Fruit fly (Drosophila melanogaster) whole organism, wandering third instar larva: ENCODE results near the gene Prosalpha6.
A peak's percentile ranks its signal among the peaks of the same experiment; 100 is the strongest.

ENCODE experiments used
- Abd-B ChIP-seq: fragments of >200 bp; optimal IDR thresholded peaks from 2 replicates; lab custom pipeline; 2017; ENCODE audit warnings: missing biosample characterization, missing genetic modification characterization
- CG32264 ChIP-seq: fragments of 200-800 bp; sonication (Bioruptor generic); optimal IDR thresholded peaks from 2 replicates; lab custom pipeline; 2016; ENCODE audit warnings: missing biosample characterization, missing genetic modification characterization
- CG9705 ChIP-seq: fragments of 200-800 bp; sonication (Bioruptor generic); optimal IDR thresholded peaks from 2 replicates; lab custom pipeline; 2018; ENCODE audit warnings: missing biosample characterization, mild to moderate bottlenecking, missing genetic modification characterization
- CrebA ChIP-seq: fragments of 200-800 bp; sonication (Bioruptor generic); optimal IDR thresholded peaks from 2 replicates; lab custom pipeline; 2016; ENCODE audit warnings: missing biosample characterization, mild to moderate bottlenecking, missing genetic modification characterization, borderline replicate concordance
- Dfd ChIP-seq: fragments of >200 bp; optimal IDR thresholded peaks from 2 replicates; lab custom pipeline; 2017; ENCODE audit warnings: missing biosample characterization, missing genetic modification characterization
- Dif ChIP-seq: fragments of 200-275, 200-300 bp; sonication (Bioruptor generic); optimal IDR thresholded peaks from 2 replicates; lab custom pipeline; 2018; ENCODE audit warnings: missing biosample characterization, missing genetic modification characterization; ENCODE audit not compliant: partially characterized antibody
- GATAd ChIP-seq: sonication (Bioruptor generic); optimal IDR thresholded peaks from 2 replicates; lab custom pipeline; 2016; ENCODE audit warnings: missing biosample characterization, missing genetic modification characterization
- HLH106 ChIP-seq: fragments of 200-800 bp; optimal IDR thresholded peaks from 3 replicates; lab custom pipeline; 2019; ENCODE audit warnings: missing biosample characterization, mild to moderate bottlenecking, missing genetic modification characterization, moderate library complexity
- Hnf4 ChIP-seq: fragments of 200-800 bp; sonication (Bioruptor generic); optimal IDR thresholded peaks from 2 replicates; lab custom pipeline; 2016; ENCODE audit warnings: missing biosample characterization, mild to moderate bottlenecking, missing genetic modification characterization
- Hr78 ChIP-seq: fragments of >200 bp; optimal IDR thresholded peaks from 2 replicates; lab custom pipeline; 2017; ENCODE audit warnings: missing biosample characterization, missing genetic modification characterization
- Hr83 ChIP-seq: fragments of 200-300 bp; sonication (Bioruptor generic); optimal IDR thresholded peaks from 2 replicates; lab custom pipeline; 2016; ENCODE audit warnings: missing biosample characterization, mild to moderate bottlenecking, missing genetic modification characterization, moderate library complexity; ENCODE audit not compliant: poor library complexity, severe bottlenecking
- Jra ChIP-seq: sonication (Bioruptor generic); optimal IDR thresholded peaks from 2 replicates; lab custom pipeline; 2016; ENCODE audit warnings: missing biosample characterization, missing genetic modification characterization
- Mio ChIP-seq: sonication (Bioruptor generic); optimal IDR thresholded peaks from 2 replicates; lab custom pipeline; 2016; ENCODE audit warnings: missing biosample characterization, missing genetic modification characterization
- Myc ChIP-seq: fragments of >200 bp; optimal IDR thresholded peaks from 2 replicates; lab custom pipeline; 2017
- N ChIP-seq: fragments of >200 bp; optimal IDR thresholded peaks from 2 replicates; lab custom pipeline; 2018; ENCODE audit warnings: missing biosample characterization, missing external identifiers, missing genetic modification characterization
- OdsH ChIP-seq: fragments of 200-800 bp; sonication (Bioruptor generic); optimal IDR thresholded peaks from 2 replicates; lab custom pipeline; 2016; ENCODE audit warnings: missing biosample characterization, mild to moderate bottlenecking, missing genetic modification characterization
- Rel ChIP-seq, 2 experiments: fragments of 200-800 bp; sonication (Bioruptor generic) in 1 of 2; optimal IDR thresholded peaks; 2 replicates in 1 of 2; 3 replicates in 1 of 2; lab custom pipeline; 2016 to 2019; ENCODE audit warnings: mild to moderate bottlenecking in 2 of 2, missing biosample characterization in 2 of 2, missing genetic modification characterization in 2 of 2, moderate library complexity in 1 of 2
- Sp1 ChIP-seq: fragments of 200-800 bp; sonication (Bioruptor generic); optimal IDR thresholded peaks from 3 replicates; lab custom pipeline; 2019; ENCODE audit warnings: missing biosample characterization, mild to moderate bottlenecking, missing genetic modification characterization, moderate library complexity
- Vsx2 ChIP-seq: fragments of 200-300, 225-300 bp; sonication (Bioruptor generic); optimal IDR thresholded peaks from 2 replicates; lab custom pipeline; 2018; ENCODE audit warnings: missing biosample characterization, missing genetic modification characterization; ENCODE audit not compliant: partially characterized antibody
- br ChIP-seq: fragments of 200-800 bp; sonication (Bioruptor generic); optimal IDR thresholded peaks from 2 replicates; lab custom pipeline; 2016; ENCODE audit warnings: missing biosample characterization, missing genetic modification characterization
- brk ChIP-seq: fragments of 200-800 bp; sonication (Bioruptor generic); optimal IDR thresholded peaks from 2 replicates; lab custom pipeline; 2016; ENCODE audit warnings: missing biosample characterization, mild to moderate bottlenecking, missing genetic modification characterization
- dl ChIP-seq, 2 experiments: fragments of 175-275, 200-275 bp in 1 of 2; fragments of 200-275 bp in 1 of 2; sonication (Bioruptor generic); optimal IDR thresholded peaks; lab custom pipeline; 2018; ENCODE audit warnings: mild to moderate bottlenecking in 2 of 2, missing biosample characterization in 2 of 2, missing genetic modification characterization in 2 of 2, moderate library complexity in 2 of 2; ENCODE audit not compliant: partially characterized antibody in 2 of 2, insufficient read depth in 1 of 2
- dmrt93B ChIP-seq: fragments of 200-800 bp; sonication (Bioruptor generic); optimal IDR thresholded peaks from 2 replicates; lab custom pipeline; 2018; ENCODE audit warnings: missing biosample characterization, mild to moderate bottlenecking, missing genetic modification characterization
- dsf ChIP-seq: sonication (Bioruptor generic); optimal IDR thresholded peaks from 2 replicates; lab custom pipeline; 2016; ENCODE audit warnings: missing biosample characterization, missing genetic modification characterization, borderline replicate concordance
- ey ChIP-seq: fragments of 200-800 bp; sonication (Bioruptor generic); optimal IDR thresholded peaks from 2 replicates; lab custom pipeline; 2016; ENCODE audit warnings: missing biosample characterization, missing genetic modification characterization
- foxo ChIP-seq, 2 experiments: fragments of 200-800 bp; sonication (Bioruptor generic); optimal IDR thresholded peaks; 2 replicates in 1 of 2; 3 replicates in 1 of 2; lab custom pipeline; 2016 to 2017; ENCODE audit warnings: missing biosample characterization in 2 of 2, missing genetic modification characterization in 2 of 2
- fru ChIP-seq: fragments of 200-800 bp; sonication (Bioruptor generic); optimal IDR thresholded peaks from 3 replicates; lab custom pipeline; 2016; ENCODE audit warnings: missing biosample characterization, mild to moderate bottlenecking, missing genetic modification characterization
- h ChIP-seq: fragments of 200-800 bp; sonication (Bioruptor generic); optimal IDR thresholded peaks from 3 replicates; lab custom pipeline; 2016; ENCODE audit warnings: missing biosample characterization, mild to moderate bottlenecking, missing genetic modification characterization
- jim ChIP-seq: fragments of 175-275, 200-325 bp; sonication (Bioruptor generic); optimal IDR thresholded peaks from 2 replicates; lab custom pipeline; 2016; ENCODE audit warnings: missing biosample characterization, mild to moderate bottlenecking, missing genetic modification characterization
- lola ChIP-seq: fragments of >200 bp; optimal IDR thresholded peaks from 2 replicates; lab custom pipeline; 2017; ENCODE audit warnings: missing biosample characterization, missing genetic modification characterization
- pan ChIP-seq: fragments of >200 bp; optimal IDR thresholded peaks from 2 replicates; lab custom pipeline; 2017
- psq ChIP-seq: fragments of 200-800 bp; sonication (Bioruptor generic); optimal IDR thresholded peaks from 3 replicates; lab custom pipeline; 2017; ENCODE audit warnings: missing biosample characterization, mild to moderate bottlenecking, missing genetic modification characterization, moderate library complexity
- rgr ChIP-seq: fragments of 200-800 bp; sonication (Bioruptor generic); optimal IDR thresholded peaks from 3 replicates; lab custom pipeline; 2016; ENCODE audit warnings: missing biosample characterization, mild to moderate bottlenecking, missing genetic modification characterization
- sage ChIP-seq: fragments of 200-800 bp; sonication (Bioruptor generic); optimal IDR thresholded peaks from 2 replicates; lab custom pipeline; 2016; ENCODE audit warnings: missing biosample characterization, mild to moderate bottlenecking, missing genetic modification characterization
- sv ChIP-seq: fragments of 200-800 bp; sonication (Bioruptor generic); optimal IDR thresholded peaks from 3 replicates; lab custom pipeline; 2016; ENCODE audit warnings: missing biosample characterization, missing genetic modification characterization
- tai ChIP-seq: sonication (Bioruptor generic); optimal IDR thresholded peaks from 2 replicates; lab custom pipeline; 2016; ENCODE audit warnings: missing biosample characterization, missing genetic modification characterization
- usp ChIP-seq: fragments of >200 bp; optimal IDR thresholded peaks from 2 replicates; lab custom pipeline; 2017; ENCODE audit warnings: missing biosample characterization, missing genetic modification characterization
- woc ChIP-seq: sonication (Bioruptor generic); optimal IDR thresholded peaks from 2 replicates; lab custom pipeline; 2016; ENCODE audit warnings: missing biosample characterization, mild to moderate bottlenecking, missing genetic modification characterization

Prosalpha6 gene

DNA sequence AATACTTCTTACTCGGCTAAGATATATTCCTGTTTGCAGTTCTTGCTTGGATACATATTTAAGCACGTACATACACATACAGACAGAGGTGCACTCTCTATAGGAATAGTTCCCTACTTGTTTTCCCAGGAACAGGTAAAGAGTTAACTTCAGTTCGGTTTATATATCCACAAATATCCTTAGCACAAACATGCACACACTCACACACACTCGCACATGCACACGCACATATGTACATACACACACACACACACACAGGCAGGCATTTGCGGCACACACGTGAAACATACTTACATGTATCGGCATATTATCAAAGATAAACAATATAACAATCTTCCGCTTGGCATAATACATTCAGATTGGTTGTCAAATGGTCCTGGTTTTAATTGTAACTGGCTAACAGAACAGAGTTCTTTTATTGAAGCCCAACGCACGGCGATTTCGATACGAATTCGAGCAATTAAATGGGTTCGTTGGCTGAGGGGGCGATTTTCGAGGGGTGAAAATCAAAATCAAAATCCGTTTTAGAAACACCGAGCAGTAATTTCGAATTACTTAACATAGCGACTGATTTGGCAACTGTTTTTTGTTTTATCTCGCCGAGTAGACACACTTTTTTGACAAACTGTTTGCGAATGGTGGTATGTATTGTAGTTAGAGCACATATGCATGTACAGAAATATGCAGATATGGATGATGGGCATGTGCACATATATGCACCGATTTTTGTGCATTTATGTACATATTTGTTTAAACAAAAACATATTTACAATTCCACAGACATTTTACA is 39.0 kb downstream of the Prosalpha6 start:
- TF ChIP-seq Dfd (GFP tag; lab: Kevin White, UChicago) = peak; percentile 93
- TF ChIP-seq Rel (GFP tag; optimal IDR thresholded peaks at IDR 0.05; lab: Kevin White, UChicago) = no peak
- TF ChIP-seq Rel (tag; optimal IDR thresholded peaks at IDR 0.05; lab: Kevin White, UChicago) = no peak
- TF ChIP-seq tai (GFP tag; lab: Kevin White, UChicago) = no peak
- no peak for TF ChIP-seq Myc (lab: Kevin White, UChicago)
- TF ChIP-seq ey (GFP tag; lab: Kevin White, UChicago) = peak; percentile 9
- peak; percentile 52 for TF ChIP-seq N (GFP tag; lab: Kevin White, UChicago)

DNA sequence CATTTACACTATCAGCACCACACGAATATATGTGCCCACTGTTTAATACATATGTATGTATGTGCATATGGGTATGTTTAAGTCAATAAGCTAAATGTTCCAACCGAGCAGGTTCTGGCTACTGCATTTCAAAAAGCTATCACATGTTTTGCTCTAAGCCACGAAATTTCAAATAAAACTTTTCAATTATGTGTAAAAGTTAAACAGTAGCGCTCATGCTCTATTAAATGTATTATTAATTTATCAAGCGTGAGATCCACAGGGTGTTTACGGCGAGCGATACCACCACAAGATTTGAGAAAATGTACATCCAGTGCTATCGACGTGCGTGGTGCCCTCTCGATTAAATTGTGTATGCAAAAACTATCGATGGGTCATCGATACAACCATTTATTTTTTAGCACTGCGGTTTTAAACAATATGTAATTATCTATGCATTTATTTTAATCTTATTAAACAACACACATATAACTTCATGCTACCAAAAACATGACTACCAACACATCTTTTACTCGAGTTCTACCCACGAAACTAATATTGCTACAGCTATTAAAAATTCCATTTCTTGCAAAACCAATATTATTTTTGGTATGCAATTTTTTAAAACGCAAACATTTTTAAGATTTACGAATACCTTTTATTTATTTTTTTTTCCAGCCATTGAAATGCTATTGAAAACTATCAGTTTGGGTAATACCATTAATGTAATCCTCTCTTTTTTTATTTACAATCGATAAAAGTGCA is 39.8 kb downstream of the Prosalpha6 start, which contains the start of gene Pten:
Gene Pten, minus strand, starts transcription at position 300 of the 744 bp plus-strand sequence.
- TF ChIP-seq foxo (GFP tag; optimal IDR thresholded peaks at IDR 0.05; lab: Kevin White, UChicago) (no peak), Rel (GFP tag; optimal IDR thresholded peaks at IDR 0.05; lab: Kevin White, UChicago) (no peak), Rel (tag; optimal IDR thresholded peaks at IDR 0.05; lab: Kevin White, UChicago) (no peak), CG9705 (GFP tag; lab: Kevin White, UChicago) (peak; percentile 24), tai (GFP tag; lab: Kevin White, UChicago) (no peak), Hnf4 (GFP tag; lab: Kevin White, UChicago) (no peak), OdsH (GFP tag; lab: Kevin White, UChicago) (no peak), Dif (GFP tag; lab: Kevin White, UChicago) (peak; percentile 99), sv (GFP tag; lab: Kevin White, UChicago) (peak; percentile 59), psq (GFP tag; lab: Kevin White, UChicago) (peak; percentile 36), N (GFP tag; lab: Kevin White, UChicago) (no peak), Myc (lab: Kevin White, UChicago) (no peak), Mio (GFP tag; lab: Kevin White, UChicago) (no peak), Dfd (GFP tag; lab: Kevin White, UChicago) (no peak), brk (peak; percentile 16), usp (GFP tag; lab: Kevin White, UChicago) (no peak), GATAd (no peak), fru (no peak), Vsx2 (GFP tag; lab: Kevin White, UChicago) (peak; percentile 99), dsf (GFP tag; lab: Kevin White, UChicago) (peak; percentile 2), CrebA (GFP tag; lab: Kevin White, UChicago) (no peak), Hr83 (GFP tag; lab: Kevin White, UChicago) (peak; percentile 65), CG32264 (GFP tag; lab: Kevin White, UChicago) (no peak), sage (GFP tag; lab: Kevin White, UChicago) (no peak), ey (GFP tag; lab: Kevin White, UChicago) (peak; percentile 30), lola (GFP tag; lab: Kevin White, UChicago) (no peak), Hr78 (GFP tag; lab: Kevin White, UChicago) (no peak), dmrt93B (GFP tag; lab: Kevin White, UChicago) (no peak), woc (peak; percentile 53), br (no peak), pan (lab: Kevin White, UChicago) (no peak), HLH106 (tag; lab: Kevin White, UChicago) (no peak), Abd-B (GFP tag; lab: Kevin White, UChicago) (no peak), h (GFP tag; lab: Kevin White, UChicago) (no peak), dl (GFP tag; optimal IDR thresholded peaks at IDR 0.05; lab: Kevin White, UChicago; ENCODE audit: insufficient read depth in 1 of 2, partially characterized antibody in 2 of 2) (peak; percentile 59 to 88), rgr (GFP tag; lab: Kevin White, UChicago) (no peak), Sp1 (no peak), jim (GFP tag; lab: Kevin White, UChicago) (no peak), Jra (peak; percentile 41)
